Worm (Caenorhabditis elegans): ENCODE results near the gene fpn-1.2.
A peak's percentile ranks its signal among the peaks of the same experiment; 100 is the strongest.

fpn-1.2 gene

ce11 chrV:1474486-1475125 is 10.1 kb upstream of the fpn-1.2 start, which contains the start of the genes F53E2.2 and unc-60 (continued):
- TF ChIP-seq attf-6 (GFP tag; IDR thresholded peaks at IDR 0.05) (no peak), mcd-1 (GFP tag; IDR thresholded peaks at IDR 0.05) (peak; percentile 72), cebp-2 (GFP tag; IDR thresholded peaks at IDR 0.05) (0 out of 2 replicates have a peak, but pooled peaks have one; percentile 54), let-526 (GFP tag; IDR thresholded peaks at IDR 0.05) (0 out of 2 replicates have a peak, but pooled peaks have one; percentile 42), Y53G8AR.9 (GFP tag; conservative IDR thresholded peaks at IDR 0.05) (0 out of 2 replicates have a peak, but pooled peaks have one; percentile 41)

DNA sequence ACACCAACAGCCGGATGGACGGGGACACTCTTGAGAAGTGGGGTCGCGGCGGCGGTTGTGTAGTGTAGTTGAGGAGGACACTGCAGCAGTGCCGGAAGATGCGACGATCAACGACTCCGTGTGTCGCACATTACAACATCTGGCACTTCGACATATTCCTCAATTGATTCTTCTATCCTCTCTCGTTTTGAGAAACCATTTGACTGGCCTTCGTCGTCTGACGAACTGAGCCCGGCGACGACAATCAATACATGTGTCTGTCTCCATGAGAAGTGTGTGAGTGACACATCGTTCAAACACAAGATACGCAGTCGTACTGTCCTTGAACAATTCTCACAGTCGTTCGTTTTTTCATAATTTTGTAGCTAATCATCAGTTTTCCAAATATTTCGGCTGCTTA is 8.1 kb upstream of the fpn-1.2 start:
- TF ChIP-seq madf-8 (GFP tag; conservative IDR thresholded peaks at IDR 0.05) (no peak), dox-1 (GFP tag; IDR thresholded peaks at IDR 0.05) (peak; percentile 19; the same call in 1 of the 2 replicates), C17E4.6 (GFP tag; IDR thresholded peaks at IDR 0.05) (no peak), C06A6.2 (GFP tag; conservative IDR thresholded peaks at IDR 0.05) (no peak), nhr-80 (tag; optimal IDR thresholded peaks at IDR 0.05) (peak; percentile 39), nhr-120 (GFP tag; IDR thresholded peaks at IDR 0.05) (0 out of 2 replicates have a peak, but pooled peaks have one; percentile 7), zfh-2 (GFP tag; conservative IDR thresholded peaks at IDR 0.05) (no peak), egrh-3 (GFP tag; IDR thresholded peaks at IDR 0.05) (no peak), F10E7.11 (tag; optimal IDR thresholded peaks at IDR 0.05) (no peak), ekl-4 (GFP tag; IDR thresholded peaks at IDR 0.05) (peak; percentile 54; the same call in 1 of the 2 replicates), egl-44 (GFP tag; IDR thresholded peaks at IDR 0.05) (no peak), ztf-26 (tag; optimal IDR thresholded peaks at IDR 0.05) (no peak), F57C9.4 (tag; optimal IDR thresholded peaks at IDR 0.05) (no peak), fkh-3 (tag; optimal IDR thresholded peaks at IDR 0.05) (no peak), ztf-18 (tag; optimal IDR thresholded peaks at IDR 0.05) (no peak), die-1 (tag; optimal IDR thresholded peaks at IDR 0.05) (no peak), rcor-1 (GFP tag; IDR thresholded peaks at IDR 0.05) (0 out of 2 replicates have a peak, but pooled peaks have one; percentile 26), F23B12.7 (tag; optimal IDR thresholded peaks at IDR 0.05; ENCODE audit: insufficient read depth) (no peak), F49E8.2 (tag; optimal IDR thresholded peaks at IDR 0.05; ENCODE audit: insufficient read depth) (no peak), lin-26 (GFP tag; IDR thresholded peaks at IDR 0.05) (0 out of 2 replicates have a peak, but pooled peaks have one; percentile 9)

ce11 chrV:1471977-1472376 is 7.5 kb upstream of the fpn-1.2 start:
- TF ChIP-seq repo-1 (tag; optimal IDR thresholded peaks at IDR 0.05) (no peak), aptf-2 (GFP tag; conservative IDR thresholded peaks at IDR 0.05) (no peak), F22D6.2 (tag; optimal IDR thresholded peaks at IDR 0.05) (no peak), zfh-2 (GFP tag; conservative IDR thresholded peaks at IDR 0.05) (peak; percentile 86), B0261.1 (tag; optimal IDR thresholded peaks at IDR 0.05) (no peak), efl-1 (GFP tag; optimal IDR thresholded peaks at IDR 0.05) (no peak), T07F8.4 (tag; optimal IDR thresholded peaks at IDR 0.05) (no peak), cebp-1 (GFP tag; IDR thresholded peaks at IDR 0.05) (peak; percentile 92), cebp-1 (tag; optimal IDR thresholded peaks at IDR 0.05) (peak; percentile 99), egrh-3 (GFP tag; IDR thresholded peaks at IDR 0.05) (peak; percentile 32; the same call in 1 of the 2 replicates), nfyb-1 (GFP tag; IDR thresholded peaks at IDR 0.05) (0 out of 2 replicates have a peak, but pooled peaks have one; percentile 10)
